Fruit fly (Drosophila melanogaster) Kc167 (cell line): ENCODE data around the gene Atox1.

Experiments used
- Myc ChIP-seq: fragments of >200 bp; optimal IDR thresholded peaks from 2 replicates; lab custom pipeline; 2017; ENCODE audit warnings: missing external identifiers
- Sin3A ChIP-seq: fragments of >200 bp; optimal IDR thresholded peaks from 2 replicates; lab custom pipeline; 2018; ENCODE audit warnings: missing external identifiers
- h ChIP-seq: fragments of >200 bp; optimal IDR thresholded peaks from 3 replicates; lab custom pipeline; 2018; ENCODE audit warnings: missing external identifiers
- insv ChIP-seq: fragments of >200 bp; optimal IDR thresholded peaks from 3 replicates; lab custom pipeline; 2018; ENCODE audit warnings: missing external identifiers
- psq ChIP-seq: fragments of >200 bp; optimal IDR thresholded peaks from 2 replicates; lab custom pipeline; 2017; ENCODE audit warnings: missing external identifiers
- ttk ChIP-seq: sonication (Bioruptor generic); optimal IDR thresholded peaks from 2 replicates; lab custom pipeline; 2017; ENCODE audit warnings: missing external identifiers

The Atox1 gene

DNA sequence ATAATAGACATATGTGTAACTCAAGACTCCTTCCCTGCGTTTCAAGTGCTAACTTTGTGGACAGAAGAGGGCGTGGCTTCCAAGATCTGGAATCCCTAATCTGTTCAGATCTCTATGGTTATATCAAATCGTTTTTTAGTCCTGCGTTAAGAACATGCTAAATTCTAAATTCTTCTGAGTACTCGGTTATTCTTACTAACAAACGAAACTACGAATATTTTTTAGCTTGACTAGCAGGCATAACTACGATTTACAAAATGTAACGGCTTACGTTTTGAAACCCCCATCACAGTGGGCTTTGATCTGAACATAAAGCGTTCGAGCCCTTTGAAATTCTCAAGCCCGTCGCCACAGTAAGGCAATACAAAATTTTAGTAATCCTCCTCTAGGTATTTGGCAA, 1.7 kb upstream of the Atox1 start, which contains the start of gene CG32445:
Gene CG32445, plus strand, starts transcription at position 301 of the 400 bp plus-strand sequence.
- no peak for TF ChIP-seq psq
- no peak for TF ChIP-seq Myc (lab: Kevin White, UChicago)
- TF ChIP-seq h (lab: Kevin White, UChicago) = no peak

DNA sequence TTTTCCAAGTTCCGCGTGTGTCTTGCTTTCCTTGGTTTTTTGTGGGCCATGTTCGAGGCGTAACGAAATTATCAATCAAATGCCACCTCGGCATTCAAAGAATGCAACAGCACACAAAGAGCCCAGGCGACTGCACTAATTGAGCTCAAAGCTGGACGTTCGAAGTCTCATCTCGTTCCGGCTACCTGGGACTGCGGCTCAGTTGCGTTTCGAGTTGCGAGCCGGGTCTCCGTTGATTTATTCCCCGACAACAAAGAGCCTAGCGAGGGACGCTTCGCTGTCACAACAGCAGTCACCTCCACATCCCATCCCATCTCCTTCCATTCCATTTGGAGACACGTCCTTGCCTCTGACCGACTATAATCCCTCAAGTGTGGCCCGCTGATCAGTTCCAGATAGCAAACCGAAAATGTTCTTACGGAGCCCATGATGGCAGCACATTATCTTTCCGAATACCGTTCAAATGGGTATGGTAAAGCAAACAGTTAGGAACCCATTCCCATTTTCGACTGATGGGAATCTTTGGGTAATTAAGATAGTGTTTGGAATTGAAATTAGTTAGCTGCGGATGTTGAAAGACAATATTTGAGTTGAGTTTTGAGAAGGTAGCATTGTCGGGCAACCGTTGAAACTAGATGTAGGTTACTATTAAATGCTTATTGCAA, 2.2 kb downstream of the Atox1 start:
- no peak for TF ChIP-seq insv (lab: Kevin White, UChicago)
- TF ChIP-seq ttk (lab: Kevin White, UChicago) = no peak
- TF ChIP-seq Sin3A (lab: Kevin White, UChicago) = no peak
- no peak for TF ChIP-seq Myc (lab: Kevin White, UChicago)
- TF ChIP-seq h (lab: Kevin White, UChicago) = no peak
- TF ChIP-seq psq = no peak

DNA sequence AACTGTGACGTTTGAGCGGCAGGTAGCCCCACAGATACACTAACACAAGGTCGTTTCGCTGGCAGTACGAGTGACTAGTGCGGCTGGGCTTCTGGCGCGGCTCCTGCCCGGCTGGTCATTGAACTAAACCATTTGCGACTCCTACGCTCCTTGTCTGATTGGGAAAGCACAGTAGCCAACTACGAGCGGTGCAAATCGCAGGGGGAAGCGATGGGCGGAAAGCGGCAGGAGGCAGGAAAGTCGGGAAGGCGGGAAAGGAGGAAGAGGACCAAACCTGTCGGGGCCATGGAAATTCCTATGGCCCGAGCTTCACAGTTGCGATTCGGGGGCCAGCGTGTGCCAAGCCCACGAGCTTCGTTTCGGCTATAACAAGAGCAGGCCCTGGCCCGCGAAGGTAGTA, 3.4 kb downstream of the Atox1 start:
- TF ChIP-seq insv (lab: Kevin White, UChicago) (no peak), Myc (lab: Kevin White, UChicago) (no peak), Sin3A (lab: Kevin White, UChicago) (no peak), h (lab: Kevin White, UChicago) (no peak), ttk (lab: Kevin White, UChicago) (no peak), psq (no peak)

DNA sequence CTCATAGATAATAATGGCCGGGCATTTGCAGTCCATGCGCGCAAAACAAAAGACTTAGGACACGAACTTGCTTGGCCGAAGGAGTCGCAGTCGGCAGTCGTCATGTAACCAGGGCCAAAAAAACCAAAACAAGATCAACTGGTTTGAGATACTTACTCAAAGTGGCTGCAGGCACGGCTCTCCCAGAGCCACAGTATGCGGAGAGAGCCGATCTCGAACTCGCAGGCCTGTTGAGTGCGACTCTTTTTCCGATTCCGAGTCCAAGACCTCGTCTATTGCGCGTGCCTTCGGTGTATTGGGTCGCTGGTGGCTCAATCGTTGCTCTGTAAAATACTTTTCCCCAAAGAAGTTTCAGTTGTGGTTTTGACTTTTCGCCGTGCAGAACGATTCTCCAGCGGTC, 3.8 kb downstream of the Atox1 start, which contains the start of gene CG43980:
Gene CG43980, plus strand, starts transcription at position 352 of the 400 bp plus-strand sequence.
- no peak for TF ChIP-seq h (lab: Kevin White, UChicago)
- no peak for TF ChIP-seq Myc (lab: Kevin White, UChicago)
- TF ChIP-seq psq = no peak
- TF ChIP-seq insv (lab: Kevin White, UChicago) = no peak
- TF ChIP-seq ttk (lab: Kevin White, UChicago) = no peak
- no peak for TF ChIP-seq Sin3A (lab: Kevin White, UChicago)

- TF ChIP-seq h (lab: Kevin White, UChicago) (no peak), insv (lab: Kevin White, UChicago) (no peak), ttk (lab: Kevin White, UChicago) (no peak), psq (no peak), Myc (lab: Kevin White, UChicago) (no peak), Sin3A (lab: Kevin White, UChicago) (no peak)
Measured at dm6 chr3L:21645878-21646277, 5.1 kb downstream of the Atox1 start.

dm6 chr3L:21647853-21648252, 7.1 kb downstream of the Atox1 start:
- TF ChIP-seq psq (no peak), Sin3A (lab: Kevin White, UChicago) (no peak), Myc (lab: Kevin White, UChicago) (no peak), ttk (lab: Kevin White, UChicago) (no peak), insv (lab: Kevin White, UChicago) (no peak), h (lab: Kevin White, UChicago) (no peak)

DNA sequence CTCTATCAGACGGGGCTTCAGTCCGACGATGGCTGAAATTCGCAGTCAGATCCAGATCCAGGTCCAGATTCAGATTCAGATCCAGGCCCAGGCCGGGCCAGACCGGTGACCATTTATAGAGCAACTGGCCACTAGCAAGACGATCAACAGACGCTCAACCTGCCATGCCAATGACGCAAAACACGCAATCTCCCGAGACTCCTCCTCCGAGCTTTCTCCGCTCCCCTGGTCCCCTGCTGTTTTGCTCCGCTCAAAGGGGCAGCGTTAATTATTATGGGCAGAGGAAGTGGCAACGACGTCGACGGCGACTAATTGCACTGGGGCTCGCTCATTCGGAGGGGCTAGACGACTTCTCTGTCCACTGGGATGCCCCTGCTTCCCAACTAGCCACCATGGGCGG, 10.6 kb downstream of the Atox1 start:
- TF ChIP-seq h (lab: Kevin White, UChicago) = no peak
- no peak for TF ChIP-seq psq
- TF ChIP-seq insv (lab: Kevin White, UChicago) = no peak
- no peak for TF ChIP-seq ttk (lab: Kevin White, UChicago)
- TF ChIP-seq Sin3A (lab: Kevin White, UChicago) = no peak
- TF ChIP-seq Myc (lab: Kevin White, UChicago) = no peak

DNA sequence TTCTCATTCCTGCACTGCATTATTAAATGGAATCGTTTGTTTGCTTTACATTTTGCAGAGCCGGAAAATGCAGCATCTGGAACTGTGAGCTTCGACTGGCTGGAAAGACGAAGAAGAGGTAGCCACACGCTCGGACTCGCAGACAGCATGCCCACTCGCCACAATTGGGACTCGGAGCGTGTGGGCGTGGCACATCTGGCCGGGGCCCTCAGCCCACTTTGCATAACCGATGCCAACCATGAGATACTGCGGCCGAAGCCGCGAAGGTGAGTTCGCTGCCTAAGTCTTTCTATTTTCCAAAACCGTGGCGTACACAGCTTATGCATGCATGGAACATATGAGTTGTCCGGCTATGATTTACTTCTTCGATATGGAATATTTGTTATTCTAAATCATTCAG, 11.3 kb downstream of the Atox1 start:
- TF ChIP-seq psq (no peak), ttk (lab: Kevin White, UChicago) (no peak), insv (lab: Kevin White, UChicago) (no peak), Myc (lab: Kevin White, UChicago) (no peak), h (lab: Kevin White, UChicago) (no peak)

- TF ChIP-seq Myc (lab: Kevin White, UChicago) (no peak), psq (no peak), insv (lab: Kevin White, UChicago) (no peak), h (lab: Kevin White, UChicago) (no peak), ttk (lab: Kevin White, UChicago) (no peak), Sin3A (lab: Kevin White, UChicago) (no peak)
Measured at dm6 chr3L:21652768-21653167, 12.0 kb downstream of the Atox1 start.

dm6 chr3L:21666880-21667279, 26.1 kb downstream of the Atox1 start, which contains the start of gene Cpr78E:
TSS of gene Cpr78E (minus strand) at chr3L:21666980.
- no peak for TF ChIP-seq Sin3A (lab: Kevin White, UChicago)
- no peak for TF ChIP-seq insv (lab: Kevin White, UChicago)
- TF ChIP-seq Myc (lab: Kevin White, UChicago) = no peak
- no peak for TF ChIP-seq h (lab: Kevin White, UChicago)
- no peak for TF ChIP-seq psq
- TF ChIP-seq ttk (lab: Kevin White, UChicago) = no peak

dm6 chr3L:21667530-21667929, 26.7 kb downstream of the Atox1 start:
- no peak for TF ChIP-seq Myc (lab: Kevin White, UChicago)
- TF ChIP-seq psq = no peak

DNA sequence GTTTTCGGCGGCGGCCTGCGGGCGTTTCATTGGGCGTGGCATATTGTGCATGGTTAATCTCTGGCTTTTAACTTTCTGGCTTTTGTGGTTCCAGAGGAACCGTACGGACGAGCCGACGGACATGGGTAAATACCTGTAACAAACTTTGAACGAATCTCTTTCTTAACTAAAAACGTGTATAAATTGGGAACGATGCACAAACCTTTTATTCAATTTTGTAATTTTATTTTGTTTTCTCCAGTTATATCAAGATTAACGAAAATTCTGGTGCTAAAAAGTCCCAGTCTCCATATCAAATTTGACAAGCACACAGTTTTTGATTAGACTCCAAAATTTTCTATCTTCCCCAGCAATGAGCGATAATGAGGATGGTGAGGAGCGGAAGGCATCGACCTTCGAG, 31.0 kb downstream of the Atox1 start, which contains the start of gene CG11249:
Gene CG11249, plus strand, starts transcription at position 301 of the 400 bp plus-strand sequence.
- TF ChIP-seq Sin3A (lab: Kevin White, UChicago) (no peak), ttk (lab: Kevin White, UChicago) (no peak), psq (no peak), Myc (lab: Kevin White, UChicago) (no peak), h (lab: Kevin White, UChicago) (no peak), insv (lab: Kevin White, UChicago) (no peak)
